Fruit fly (Drosophila melanogaster) whole organism, embryonic: ENCODE data around the gene CG42404.

Experiments used
- Adf1 ChIP-seq: fragments of 200-800 bp; sonication (Bioruptor generic); IDR thresholded peaks from 2 replicates; pipeline ENCODE4 v1.3.6; 2022; ENCODE audit warnings: missing biosample characterization, missing genetic modification characterization
- C15 ChIP-seq: fragments of 200-800 bp; sonication (Bioruptor generic); IDR thresholded peaks from 3 replicates; pipeline ENCODE4 v1.3.6; 2022; ENCODE audit warnings: missing biosample characterization, missing genetic modification characterization
- CG10366 ChIP-seq: fragments of 200-800 bp; sonication (Bioruptor generic); IDR thresholded peaks from 2 replicates; pipeline ENCODE4 v1.3.6; 2022; ENCODE audit warnings: missing biosample characterization, missing genetic modification characterization
- CG10565 ChIP-seq: fragments of 200-800 bp; sonication (Bioruptor generic); optimal IDR thresholded peaks from 3 replicates; lab custom pipeline; 2016; ENCODE audit warnings: missing biosample characterization, mild to moderate bottlenecking, missing genetic modification characterization
- CG11093 ChIP-seq: fragments of 200-800 bp; sonication (Bioruptor generic); IDR thresholded peaks from 3 replicates; pipeline ENCODE4 v1.3.6; 2022; ENCODE audit warnings: missing biosample characterization, missing genetic modification characterization
- CG11456 ChIP-seq: fragments of 200-800 bp; sonication (Bioruptor generic); IDR thresholded peaks from 3 replicates; pipeline ENCODE4 v1.3.6; 2022; ENCODE audit warnings: missing biosample characterization, missing genetic modification characterization
- CG11504 ChIP-seq: fragments of 200-800 bp; sonication (Bioruptor generic); optimal IDR thresholded peaks from 3 replicates; lab custom pipeline; 2019; ENCODE audit warnings: missing biosample characterization, mild to moderate bottlenecking, missing genetic modification characterization, moderate library complexity
- CG11695 ChIP-seq: fragments of 200-800 bp; sonication (Bioruptor generic); IDR thresholded peaks from 3 replicates; pipeline ENCODE4 v1.3.6; 2022; ENCODE audit warnings: missing biosample characterization, missing genetic modification characterization
- CG12299 ChIP-seq: fragments of 200-800 bp; sonication (Bioruptor generic); optimal IDR thresholded peaks from 2 replicates; lab custom pipeline; 2018; ENCODE audit warnings: missing biosample characterization, mild to moderate bottlenecking, missing genetic modification characterization
- CG15073 ChIP-seq: fragments of 200-800 bp; sonication (Bioruptor generic); optimal IDR thresholded peaks from 2 replicates; lab custom pipeline; 2016; ENCODE audit warnings: missing biosample characterization, missing genetic modification characterization
- CG15479 ChIP-seq: fragments of 200-800 bp; sonication (Bioruptor generic); optimal IDR thresholded peaks from 3 replicates; lab custom pipeline; 2019; ENCODE audit warnings: missing biosample characterization, mild to moderate bottlenecking, missing genetic modification characterization, moderate library complexity
- CG15601 ChIP-seq: fragments of 200-800 bp; sonication (Bioruptor generic); optimal IDR thresholded peaks from 3 replicates; lab custom pipeline; 2019; ENCODE audit warnings: missing biosample characterization, mild to moderate bottlenecking, missing genetic modification characterization, moderate library complexity
- CG16779 ChIP-seq: fragments of 200-800 bp; sonication (Bioruptor generic); IDR thresholded peaks from 2 replicates; pipeline ENCODE4 v1.3.6; 2022; ENCODE audit warnings: missing biosample characterization, missing genetic modification characterization
- CG16815 ChIP-seq: fragments of 200-800 bp; sonication (Bioruptor generic); optimal IDR thresholded peaks from 3 replicates; lab custom pipeline; 2017; ENCODE audit warnings: missing biosample characterization, mild to moderate bottlenecking, missing genetic modification characterization
- CG1792 ChIP-seq: fragments of 200-800 bp; sonication (Bioruptor generic); optimal IDR thresholded peaks from 2 replicates; lab custom pipeline; 2016; ENCODE audit warnings: missing biosample characterization, missing genetic modification characterization
- CG2120 ChIP-seq: fragments of 200-800 bp; sonication (Bioruptor generic); optimal IDR thresholded peaks from 3 replicates; lab custom pipeline; 2016; ENCODE audit warnings: missing biosample characterization, missing genetic modification characterization
- CG33557 ChIP-seq: fragments of 200-800 bp; sonication (Bioruptor generic); optimal IDR thresholded peaks from 2 replicates; lab custom pipeline; 2019; ENCODE audit warnings: missing biosample characterization, mild to moderate bottlenecking, missing genetic modification characterization, moderate library complexity
- CG34376 ChIP-seq: fragments of 200-800 bp; sonication (Bioruptor generic); optimal IDR thresholded peaks from 2 replicates; lab custom pipeline; 2018; ENCODE audit warnings: missing biosample characterization, mild to moderate bottlenecking, missing genetic modification characterization
- CG3726 ChIP-seq: fragments of 200-800 bp; sonication (Bioruptor generic); IDR thresholded peaks from 3 replicates; pipeline ENCODE4, ENCODE4 v1.3.6; 2022; ENCODE audit warnings: missing biosample characterization, missing genetic modification characterization
- CG4360 ChIP-seq: fragments of 200-800 bp; sonication (Bioruptor generic); IDR thresholded peaks from 2 replicates; pipeline ENCODE4 v1.3.6; 2022; ENCODE audit warnings: missing biosample characterization, missing genetic modification characterization
- CG43689 ChIP-seq: fragments of 200-800 bp; sonication (Bioruptor generic); IDR thresholded peaks from 2 replicates; pipeline ENCODE4 v1.3.6; 2022; ENCODE audit warnings: missing biosample characterization, missing genetic modification characterization
- CG4424 ChIP-seq: fragments of 200-800 bp; sonication (Bioruptor generic); optimal IDR thresholded peaks from 3 replicates; lab custom pipeline; 2016; ENCODE audit warnings: missing biosample characterization, missing genetic modification characterization
- CG6175 ChIP-seq: fragments of 200-800 bp; sonication (Bioruptor generic); IDR thresholded peaks from 3 replicates; pipeline ENCODE4 v1.3.6; 2022; ENCODE audit warnings: missing biosample characterization, missing genetic modification characterization
- CG7271 ChIP-seq: fragments of 200-800 bp; sonication (Bioruptor generic); optimal IDR thresholded peaks from 2 replicates; lab custom pipeline; 2018; ENCODE audit warnings: missing biosample characterization, mild to moderate bottlenecking, missing genetic modification characterization, moderate library complexity
- Elba2 ChIP-seq: fragments of 200-800 bp; sonication (Bioruptor generic); optimal IDR thresholded peaks from 3 replicates; lab custom pipeline; 2016; ENCODE audit warnings: missing biosample characterization, missing genetic modification characterization
- Gug ChIP-seq: fragments of 200-800 bp; sonication (Bioruptor generic); IDR thresholded peaks from 4 replicates; pipeline ENCODE4 v1.3.6; 2022; ENCODE audit warnings: missing biosample characterization, missing genetic modification characterization
- HmgD ChIP-seq: fragments of 200-800 bp; sonication (Bioruptor generic); optimal IDR thresholded peaks from 3 replicates; lab custom pipeline; 2016; ENCODE audit warnings: missing biosample characterization, missing genetic modification characterization
- Hmx ChIP-seq: fragments of 200-800 bp; sonication (Bioruptor generic); optimal IDR thresholded peaks from 2 replicates; lab custom pipeline; 2016; ENCODE audit warnings: missing biosample characterization, missing genetic modification characterization
- Hr39 ChIP-seq: fragments of >200 bp; optimal IDR thresholded peaks from 2 replicates; lab custom pipeline; 2017
- Lim3 ChIP-seq: fragments of 200-800 bp; sonication (Bioruptor generic); IDR thresholded peaks from 2 replicates; pipeline ENCODE4 v1.3.6; 2022; ENCODE audit warnings: missing biosample characterization, missing genetic modification characterization
- Med ChIP-seq: fragments of 200-800 bp; sonication (Bioruptor generic); peaks from one replicate; lab custom pipeline; 2016; ENCODE audit warnings: missing biosample characterization, missing genetic modification characterization, mild to moderate bottlenecking, inconsistent platforms, moderate library complexity
- Trl ChIP-seq, 3 experiments: fragments of >200 bp in 2 of 3; fragments of 200-800 bp in 1 of 3; sonication (Bioruptor generic) in 1 of 3; optimal IDR thresholded peaks; 2 replicates in 1 of 3; 3 replicates in 2 of 3; lab custom pipeline; 2016 to 2017; ENCODE audit warnings: missing biosample characterization in 1 of 3, missing genetic modification characterization in 1 of 3
- Usf ChIP-seq: fragments of 200-800 bp; sonication (Bioruptor generic); optimal IDR thresholded peaks from 2 replicates; lab custom pipeline; 2017; ENCODE audit warnings: missing genotype, missing biosample characterization, missing genetic modification characterization
- al ChIP-seq: fragments of 200-800 bp; sonication (Bioruptor generic); IDR thresholded peaks from 2 replicates; pipeline ENCODE4 v1.3.6; 2022; ENCODE audit warnings: missing biosample characterization, missing genetic modification characterization
- bigmax ChIP-seq: fragments of 200-800 bp; sonication (Bioruptor generic); optimal IDR thresholded peaks from 2 replicates; lab custom pipeline; 2018; ENCODE audit warnings: missing biosample characterization, mild to moderate bottlenecking, missing genetic modification characterization
- bsh ChIP-seq, 2 experiments: fragments of 200-800 bp; sonication (Bioruptor generic); optimal IDR thresholded peaks; 2 replicates each; lab custom pipeline; 2017 to 2018; ENCODE audit warnings: mild to moderate bottlenecking in 2 of 2, missing biosample characterization in 2 of 2, missing genetic modification characterization in 2 of 2, moderate library complexity in 1 of 2
- cas ChIP-seq: fragments of 200-800 bp; sonication (Bioruptor generic); IDR thresholded peaks from 2 replicates; pipeline ENCODE4 v1.3.6; 2022; ENCODE audit warnings: missing biosample characterization, missing genetic modification characterization
- caup ChIP-seq: fragments of 200-800 bp; sonication (Bioruptor generic); optimal IDR thresholded peaks from 3 replicates; lab custom pipeline; 2017; ENCODE audit warnings: missing biosample characterization, mild to moderate bottlenecking, missing genetic modification characterization, moderate library complexity; ENCODE audit not compliant: severe bottlenecking
- ci ChIP-seq: fragments of 200-800 bp; sonication (Bioruptor generic); IDR thresholded peaks from 3 replicates; pipeline ENCODE4 v1.3.6; 2022; ENCODE audit warnings: missing biosample characterization, missing genetic modification characterization
- crp ChIP-seq, 2 experiments: fragments of 200-800 bp; sonication (Bioruptor generic); optimal IDR thresholded peaks; 2 replicates in 1 of 2; 3 replicates in 1 of 2; lab custom pipeline; 2017; ENCODE audit warnings: missing biosample characterization in 2 of 2, missing genetic modification characterization in 2 of 2, mild to moderate bottlenecking in 1 of 2, moderate library complexity in 1 of 2
- dan ChIP-seq: fragments of 200-800 bp; sonication (Bioruptor generic); IDR thresholded peaks from 2 replicates; pipeline ENCODE4 v1.3.6; 2022; ENCODE audit warnings: missing biosample characterization, missing genetic modification characterization
- fd3F ChIP-seq: fragments of 200-800 bp; sonication (Bioruptor generic); optimal IDR thresholded peaks from 2 replicates; lab custom pipeline; 2018; ENCODE audit warnings: missing biosample characterization, mild to moderate bottlenecking, missing genetic modification characterization, moderate library complexity
- kah ChIP-seq: fragments of 200-800 bp; sonication (Bioruptor generic); optimal IDR thresholded peaks from 2 replicates; lab custom pipeline; 2018; ENCODE audit warnings: missing biosample characterization, mild to moderate bottlenecking, missing genetic modification characterization
- oc ChIP-seq: fragments of 200-800 bp; sonication (Bioruptor generic); optimal IDR thresholded peaks from 2 replicates; lab custom pipeline; 2018; ENCODE audit warnings: missing biosample characterization, mild to moderate bottlenecking, missing genetic modification characterization, moderate library complexity
- pfk ChIP-seq: fragments of 200-800 bp; sonication (Bioruptor generic); optimal IDR thresholded peaks from 2 replicates; lab custom pipeline; 2018; ENCODE audit warnings: missing biosample characterization, mild to moderate bottlenecking, missing genetic modification characterization, moderate library complexity
- pho ChIP-seq: fragments of 200-800 bp; sonication (Bioruptor generic); optimal IDR thresholded peaks from 2 replicates; lab custom pipeline; 2016; ENCODE audit warnings: missing biosample characterization, missing genetic modification characterization
- sens ChIP-seq: fragments of 200-800 bp; sonication (Bioruptor generic); peaks from one replicate; lab custom pipeline; 2016; ENCODE audit warnings: missing biosample characterization, missing genetic modification characterization
- slou ChIP-seq: fragments of 200-800 bp; sonication (Bioruptor generic); optimal IDR thresholded peaks from 3 replicates; lab custom pipeline; 2016; ENCODE audit warnings: missing biosample characterization, missing genetic modification characterization
- stwl ChIP-seq: fragments of 200-800 bp; sonication (Bioruptor generic); optimal IDR thresholded peaks from 3 replicates; lab custom pipeline; 2018; ENCODE audit warnings: missing biosample characterization, mild to moderate bottlenecking, missing genetic modification characterization, moderate library complexity
- tll ChIP-seq, 2 experiments: fragments of 200-800 bp in 1 of 2; fragments of >200 bp in 1 of 2; sonication (Bioruptor generic) in 1 of 2; optimal IDR thresholded peaks; 2 replicates each; lab custom pipeline; 2017 to 2019; ENCODE audit warnings: missing biosample characterization in 2 of 2, missing genetic modification characterization in 2 of 2, mild to moderate bottlenecking in 1 of 2, moderate library complexity in 1 of 2
- zen2 ChIP-seq: fragments of 200-800 bp; sonication (Bioruptor generic); IDR thresholded peaks from 3 replicates; pipeline ENCODE4 v1.3.6; 2022; ENCODE audit warnings: missing biosample characterization, missing genetic modification characterization; ENCODE audit not compliant: partially characterized antibody

The CG42404 gene

dm6 chr3R:15250454-15250853 is 560 bp downstream of the CG42404 start (continued):
- peak in 1 of 2 experiments; percentile 2 for TF ChIP-seq crp (GFP tag; optimal IDR thresholded peaks at IDR 0.05; lab: Kevin White, UChicago)
- TF ChIP-seq CG15073 (GFP tag; lab: Kevin White, UChicago): no peak
- TF ChIP-seq CG33557 (GFP tag; lab: Kevin White, UChicago): no peak
- TF ChIP-seq CG11093 (GFP tag; lab: Robert Waterston, UW): peak; percentile 63; the same call in 2 of the 3 replicates
- no peak for TF ChIP-seq cas (GFP tag; lab: Robert Waterston, UW)
- TF ChIP-seq CG2120 (GFP tag; lab: Kevin White, UChicago): peak; percentile 81
- 0 out of 3 replicates have a peak, but pooled peaks have one; percentile 57 for TF ChIP-seq CG6175 (GFP tag; lab: Robert Waterston, UW)
- no peak for TF ChIP-seq CG10565 (GFP tag; lab: Kevin White, UChicago)
- no peak for TF ChIP-seq Usf (GFP tag; lab: Kevin White, UChicago)
- TF ChIP-seq CG43689: 0 out of 2 replicates have a peak, but pooled peaks have one; percentile 29
- no peak for TF ChIP-seq CG1792 (GFP tag; lab: Kevin White, UChicago)
- TF ChIP-seq sens: peak; percentile 76
- TF ChIP-seq tll (GFP tag; optimal IDR thresholded peaks at IDR 0.05; lab: Kevin White, UChicago): no peak
- TF ChIP-seq CG4424 (GFP tag; lab: Kevin White, UChicago): peak; percentile 24
- TF ChIP-seq Hmx: no peak
- peak; percentile 47 to 60 for TF ChIP-seq Trl (optimal IDR thresholded peaks at IDR 0.05; lab: Kevin White, UChicago)
- no peak for TF ChIP-seq Trl (GFP tag; optimal IDR thresholded peaks at IDR 0.05; lab: Kevin White, UChicago)
- TF ChIP-seq pfk: no peak
- TF ChIP-seq kah: no peak
- TF ChIP-seq slou: no peak
- no peak for TF ChIP-seq bsh (GFP tag; optimal IDR thresholded peaks at IDR 0.05; lab: Kevin White, UChicago)
- peak; percentile 81 for TF ChIP-seq CG10366 (GFP tag; lab: Robert Waterston, UW)
- peak; percentile 41 for TF ChIP-seq CG34376 (GFP tag; lab: Kevin White, UChicago)
- no peak for TF ChIP-seq CG11504
- no peak for TF ChIP-seq HmgD (GFP tag; lab: Kevin White, UChicago)
- no peak for TF ChIP-seq CG15601 (tag; lab: Kevin White, UChicago)
- peak; percentile 57 for TF ChIP-seq al (GFP tag; lab: Robert Waterston, UW)
- peak; percentile 35; the same call in 1 of the 2 replicates for TF ChIP-seq CG4360 (GFP tag; lab: Robert Waterston, UW)
- no peak for TF ChIP-seq CG7271 (tag; lab: Kevin White, UChicago)
- peak; percentile 46 for TF ChIP-seq pho (GFP tag; lab: Kevin White, UChicago)
- no peak for TF ChIP-seq bigmax (GFP tag; lab: Kevin White, UChicago)
- no peak for TF ChIP-seq CG15479 (GFP tag; lab: Kevin White, UChicago)
- no peak for TF ChIP-seq zen2 (GFP tag; lab: Robert Waterston, UW)
- TF ChIP-seq Gug (GFP tag; lab: Robert Waterston, UW): peak; percentile 67
- TF ChIP-seq CG11456 (GFP tag; lab: Robert Waterston, UW): peak; percentile 68; the same call in 1 of the 3 replicates
- 0 out of 3 replicates have a peak, but pooled peaks have one; percentile 26 for TF ChIP-seq C15 (GFP tag; lab: Robert Waterston, UW)
- TF ChIP-seq oc (tag; lab: Kevin White, UChicago): no peak
- TF ChIP-seq CG12299 (tag; lab: Kevin White, UChicago): peak; percentile 71
- peak; percentile 59; the same call in 1 of the 2 replicates for TF ChIP-seq Adf1 (GFP tag; lab: Robert Waterston, UW)
- peak; percentile 74 for TF ChIP-seq CG11695 (GFP tag; lab: Robert Waterston, UW)
- TF ChIP-seq ci: peak; percentile 75; the same call in 2 of the 3 replicates
- no peak for TF ChIP-seq CG3726 (GFP tag; lab: Robert Waterston, UW)
- 0 out of 2 replicates have a peak, but pooled peaks have one; percentile 31 for TF ChIP-seq Lim3 (GFP tag; lab: Robert Waterston, UW)
- TF ChIP-seq stwl (tag; lab: Kevin White, UChicago): no peak
- no peak for TF ChIP-seq caup (GFP tag; lab: Kevin White, UChicago)
- no peak for TF ChIP-seq Elba2 (GFP tag; lab: Kevin White, UChicago)
- TF ChIP-seq Med (GFP tag; lab: Kevin White, UChicago): peak; percentile 77
- no peak for TF ChIP-seq Hr39
- TF ChIP-seq CG16815: peak; percentile 28
- no peak for TF ChIP-seq dan (GFP tag; lab: Robert Waterston, UW)
- no peak for TF ChIP-seq fd3F (GFP tag; lab: Kevin White, UChicago)
- no peak for TF ChIP-seq CG16779
